Worm (Caenorhabditis elegans) whole organism, L3 larva: ENCODE data around the gene srbc-58.
A peak's percentile ranks its signal among the peaks of the same experiment; 100 is the strongest.

Source experiments
- ZK546.5 ChIP-seq: sonication (generic microtip); optimal IDR thresholded peaks from 2 replicates; lab custom pipeline; 2017; ENCODE audit warnings: missing biosample characterization, missing genetic modification characterization
- fkh-10 ChIP-seq: sonication (generic microtip); optimal IDR thresholded peaks from 2 replicates; lab custom pipeline; 2017; ENCODE audit warnings: missing biosample characterization, missing genetic modification reagents, missing genetic modification characterization
- fos-1 ChIP-seq: fragments of 150-350 bp; optimal IDR thresholded peaks from 2 replicates; lab custom pipeline; 2014; ENCODE audit warnings: missing biosample characterization, missing genetic modification characterization
- nhr-12 ChIP-seq: fragments of 150-350 bp; optimal IDR thresholded peaks from 2 replicates; lab custom pipeline; 2014; ENCODE audit warnings: missing biosample characterization, missing genetic modification characterization
- pqm-1 ChIP-seq: fragments of 150-350 bp; optimal IDR thresholded peaks from 2 replicates; lab custom pipeline; 2017; ENCODE audit warnings: missing biosample characterization, missing genetic modification characterization, inconsistent platforms
- unc-39 ChIP-seq: sonication (generic microtip); optimal IDR thresholded peaks from 4 replicates; lab custom pipeline; 2017; ENCODE audit warnings: missing biosample characterization, missing genetic modification characterization
- unc-62 ChIP-seq: fragments of 150-350 bp; sonication (generic microtip); optimal IDR thresholded peaks from 4 replicates; lab custom pipeline; 2014; ENCODE audit warnings: missing biosample characterization, missing genetic modification reagents, missing genetic modification characterization

ce11 chrV:731330-731729 is 43.5 kb upstream of the srbc-58 start:
- TF ChIP-seq fos-1 (tag; lab: Kevin White, UChicago) (no peak), pqm-1 (peak; percentile 98), unc-62 (GFP tag; lab: Kevin White, UChicago) (peak; percentile 74), nhr-12 (no peak), unc-39 (no peak), fkh-10 (GFP tag; lab: Kevin White, UChicago) (no peak), ZK546.5 (tag; lab: Kevin White, UChicago) (no peak)
